Fruit fly (Drosophila melanogaster) whole organism, pupa: Measurements from ENCODE around the gene CG13937.

Experiments
- CG10348 ChIP-seq: fragments of 200-800 bp; sonication (Bioruptor generic); IDR thresholded peaks from 2 replicates; pipeline ENCODE4 v1.3.6; 2022; ENCODE audit warnings: missing biosample characterization, missing genetic modification characterization
- CG12605 ChIP-seq: fragments of 200-800 bp; sonication (Bioruptor generic); IDR thresholded peaks from 2 replicates; pipeline ENCODE4 v1.3.6; 2022; ENCODE audit warnings: missing biosample characterization, missing genetic modification characterization
- CG13204 ChIP-seq: fragments of 200-800 bp; sonication (Bioruptor generic); optimal IDR thresholded peaks from 2 replicates; lab custom pipeline; 2018; ENCODE audit warnings: missing biosample characterization, mild to moderate bottlenecking, missing genetic modification characterization, moderate library complexity
- CG14655 ChIP-seq: fragments of 200-800 bp; sonication (Bioruptor generic); optimal IDR thresholded peaks from 3 replicates; lab custom pipeline; 2017; ENCODE audit warnings: mild to moderate bottlenecking, missing biosample characterization, missing genetic modification reagents, missing genetic modification characterization
- CG15710 ChIP-seq: fragments of 200-800 bp; sonication (Bioruptor generic); optimal IDR thresholded peaks from 2 replicates; lab custom pipeline; 2018; ENCODE audit warnings: missing biosample characterization, mild to moderate bottlenecking, missing genetic modification characterization, moderate library complexity
- CG17806 ChIP-seq: fragments of 200-800 bp; sonication (Bioruptor generic); optimal IDR thresholded peaks from 2 replicates; lab custom pipeline; 2018; ENCODE audit warnings: missing biosample characterization, mild to moderate bottlenecking, missing genetic modification characterization, moderate library complexity
- CG32121 ChIP-seq: fragments of 200-800 bp; sonication (Bioruptor generic); IDR thresholded peaks from 2 replicates; pipeline ENCODE4 v1.3.6; 2022; ENCODE audit warnings: missing biosample characterization, missing genetic modification characterization
- CG34367 ChIP-seq: fragments of 200-800 bp; sonication (Bioruptor generic); optimal IDR thresholded peaks from 2 replicates; lab custom pipeline; 2018; ENCODE audit warnings: missing biosample characterization, mild to moderate bottlenecking, missing genetic modification characterization
- CG4496 ChIP-seq: fragments of 200-800 bp; sonication (Bioruptor generic); IDR thresholded peaks from 3 replicates; pipeline ENCODE4 v1.3.6; 2022; ENCODE audit warnings: missing biosample characterization, missing genetic modification characterization
- CG8159 ChIP-seq: fragments of 200-800 bp; sonication (Bioruptor generic); optimal IDR thresholded peaks from 3 replicates; lab custom pipeline; 2018; ENCODE audit warnings: missing biosample characterization, mild to moderate bottlenecking, missing genetic modification characterization, moderate library complexity
- CG8301 ChIP-seq: fragments of 200-800 bp; sonication (Bioruptor generic); optimal IDR thresholded peaks from 2 replicates; lab custom pipeline; 2018; ENCODE audit warnings: missing biosample characterization, mild to moderate bottlenecking, missing genetic modification characterization
- CG9948 ChIP-seq: fragments of 200-800 bp; sonication (Bioruptor generic); optimal IDR thresholded peaks from 2 replicates; lab custom pipeline; 2018; ENCODE audit warnings: missing biosample characterization, mild to moderate bottlenecking, missing genetic modification characterization, moderate library complexity
- D1 ChIP-seq: fragments of 200-800 bp; sonication (Bioruptor generic); optimal IDR thresholded peaks from 2 replicates; lab custom pipeline; 2018; ENCODE audit warnings: missing biosample characterization, mild to moderate bottlenecking, missing genetic modification characterization, moderate library complexity
- EcR ChIP-seq: fragments of 200-800 bp; sonication (Bioruptor generic); optimal IDR thresholded peaks from 3 replicates; lab custom pipeline; 2019; ENCODE audit warnings: missing biosample characterization, missing genetic modification characterization, mild to moderate bottlenecking, moderate library complexity, missing genetic modification reagents
- Ets98B ChIP-seq: fragments of 200-800 bp; sonication (Bioruptor generic); IDR thresholded peaks from 2 replicates; pipeline ENCODE4 v1.3.6; 2022; ENCODE audit warnings: missing biosample characterization, missing genetic modification characterization
- Pif1A ChIP-seq: fragments of 200-800 bp; sonication (Bioruptor generic); optimal IDR thresholded peaks from 3 replicates; lab custom pipeline; 2016; ENCODE audit warnings: missing biosample characterization, missing genetic modification characterization
- Pif1B ChIP-seq: fragments of 200-800 bp; sonication (Bioruptor generic); optimal IDR thresholded peaks from 3 replicates; lab custom pipeline; 2016; ENCODE audit warnings: missing biosample characterization, missing genetic modification characterization
- Snoo ChIP-seq: fragments of 200-800 bp; sonication (Bioruptor generic); optimal IDR thresholded peaks from 3 replicates; lab custom pipeline; 2017; ENCODE audit warnings: missing biosample characterization, mild to moderate bottlenecking, missing genetic modification characterization, inconsistent platforms
- fd96Ca ChIP-seq: fragments of 200-800 bp; sonication (Bioruptor generic); IDR thresholded peaks from 3 replicates; pipeline ENCODE4 v1.3.6; 2022; ENCODE audit warnings: missing biosample characterization, missing genetic modification characterization
- gl ChIP-seq: fragments of 200-800 bp; sonication (Bioruptor generic); optimal IDR thresholded peaks from 2 replicates; lab custom pipeline; 2018; ENCODE audit warnings: missing biosample characterization, mild to moderate bottlenecking, missing genetic modification characterization
- rn ChIP-seq: fragments of 200-800 bp; sonication (Bioruptor generic); IDR thresholded peaks from 2 replicates; pipeline ENCODE4 v1.3.6; 2022; ENCODE audit warnings: missing biosample characterization, missing genetic modification characterization

CG13937 gene

DNA sequence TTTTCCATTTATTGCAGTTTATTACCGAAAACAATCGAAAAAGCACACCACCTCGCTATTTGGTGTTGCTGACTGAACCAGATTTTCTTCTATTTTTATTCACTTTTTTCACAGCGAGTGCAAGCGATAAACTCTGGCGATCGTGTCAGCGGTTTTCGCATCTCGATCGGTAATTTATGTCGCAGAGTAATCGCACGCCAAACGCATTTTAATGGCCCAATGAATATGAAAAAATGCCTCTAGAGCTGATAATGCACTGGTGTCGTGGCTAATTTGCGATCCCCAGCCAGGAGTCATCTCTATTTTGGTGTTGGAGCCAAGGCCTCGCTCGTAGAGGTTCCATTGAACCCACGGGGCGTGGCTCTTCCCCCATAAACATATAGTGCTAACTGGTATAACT, 29.6 kb downstream of the CG13937 start:
- TF ChIP-seq EcR (GFP tag; lab: Kevin White, UChicago) (peak; percentile 25), CG14655 (GFP tag; lab: Kevin White, UChicago) (no peak)

DNA sequence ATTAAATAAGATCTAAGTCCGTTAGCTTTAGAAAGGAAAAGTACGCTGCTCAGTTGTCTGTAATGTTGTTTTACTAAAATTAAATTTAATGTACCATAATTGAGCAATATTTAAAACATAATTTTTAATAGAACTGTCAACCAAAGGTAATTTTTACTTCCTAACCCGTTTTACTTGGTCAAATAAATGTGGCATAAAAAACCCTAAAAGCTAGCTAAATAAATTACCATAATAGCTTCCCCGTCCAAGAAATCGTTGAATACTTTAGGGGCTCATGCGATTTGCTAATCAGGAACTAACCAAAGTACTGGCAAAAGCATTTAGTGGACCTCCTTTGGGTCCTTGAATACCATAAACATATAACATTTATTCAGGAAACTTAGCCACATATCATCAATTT, 32.3 kb downstream of the CG13937 start:
- no peak for TF ChIP-seq CG8301
- TF ChIP-seq Pif1B: no peak
- TF ChIP-seq CG13204 (GFP tag; lab: Kevin White, UChicago): no peak
- TF ChIP-seq fd96Ca: no peak
- TF ChIP-seq Snoo (tag; lab: Kevin White, UChicago): no peak
- no peak for TF ChIP-seq CG17806 (tag; lab: Kevin White, UChicago)
- TF ChIP-seq D1: no peak
- TF ChIP-seq EcR (GFP tag; lab: Kevin White, UChicago): no peak
- no peak for TF ChIP-seq rn (GFP tag; lab: Robert Waterston, UW)
- TF ChIP-seq CG14655 (GFP tag; lab: Kevin White, UChicago): no peak
- TF ChIP-seq CG8159: no peak
- TF ChIP-seq CG4496: no peak
- TF ChIP-seq CG12605 (GFP tag; lab: Robert Waterston, UW): no peak
- TF ChIP-seq Pif1A: no peak
- TF ChIP-seq CG10348 (GFP tag; lab: Robert Waterston, UW): no peak
- TF ChIP-seq Ets98B (GFP tag; lab: Robert Waterston, UW): no peak
- TF ChIP-seq CG9948 (tag; lab: Kevin White, UChicago): no peak

DNA sequence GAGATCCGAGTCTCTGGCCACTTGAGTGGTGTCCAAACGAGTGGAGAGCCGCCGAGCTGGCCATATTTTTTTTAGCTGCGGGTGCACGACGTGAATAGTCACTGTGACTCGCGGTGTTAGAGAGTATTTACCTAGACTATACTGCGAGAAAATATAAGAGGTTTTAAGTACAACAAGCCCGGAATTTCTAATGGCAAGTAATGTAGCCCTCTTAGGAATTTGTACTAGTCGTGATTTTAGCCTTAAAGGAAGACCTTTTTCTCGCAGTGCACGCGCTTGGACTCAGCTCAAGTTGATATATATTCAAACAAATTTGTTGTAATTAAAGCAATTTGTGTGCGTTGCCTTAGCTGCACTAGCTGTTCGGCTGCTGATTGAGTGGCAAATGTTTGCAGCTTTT, 38.2 kb downstream of the CG13937 start:
- TF ChIP-seq CG17806 (tag; lab: Kevin White, UChicago) (no peak), CG4496 (peak; percentile 86), CG8159 (no peak), CG14655 (GFP tag; lab: Kevin White, UChicago) (peak; percentile 47), CG10348 (GFP tag; lab: Robert Waterston, UW) (0 out of 2 replicates have a peak, but pooled peaks have one; percentile 36), Snoo (tag; lab: Kevin White, UChicago) (no peak), CG32121 (GFP tag; lab: Robert Waterston, UW) (peak; percentile 89), Pif1B (no peak), CG15710 (tag; lab: Kevin White, UChicago) (no peak), gl (tag; lab: Kevin White, UChicago) (no peak), CG8301 (peak; percentile 57), Ets98B (GFP tag; lab: Robert Waterston, UW) (peak; percentile 88), D1 (no peak), rn (GFP tag; lab: Robert Waterston, UW) (peak; percentile 59; the same call in 1 of the 2 replicates), CG9948 (tag; lab: Kevin White, UChicago) (no peak), fd96Ca (peak; percentile 86), EcR (GFP tag; lab: Kevin White, UChicago) (no peak), CG12605 (GFP tag; lab: Robert Waterston, UW) (peak; percentile 32; the same call in 1 of the 2 replicates), Pif1A (no peak)

DNA sequence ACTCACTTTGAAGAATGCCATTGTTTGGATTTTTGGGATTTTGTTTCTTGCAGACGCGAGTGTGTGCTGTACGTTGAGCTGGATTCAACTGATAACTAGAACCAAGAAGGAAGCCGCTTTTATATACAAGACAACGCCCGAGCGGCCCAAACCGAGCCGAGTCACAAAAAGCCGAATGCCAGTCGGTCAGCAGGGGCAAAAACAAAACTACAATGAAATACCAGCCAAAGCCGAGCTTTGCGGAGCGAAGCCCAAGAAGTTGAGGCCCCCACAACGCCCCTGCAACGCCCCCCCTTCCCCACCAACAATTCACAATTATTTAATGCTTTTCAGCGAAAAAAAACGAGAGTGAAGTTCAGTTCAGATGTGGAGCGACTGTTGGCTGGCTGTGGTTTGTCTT, 40.9 kb downstream of the CG13937 start, which contains the start of gene Cpr62Bc:
Gene Cpr62Bc (minus strand): TSS at position 101 of the 400 bp plus-strand sequence.
- TF ChIP-seq gl (tag; lab: Kevin White, UChicago): peak; percentile 12
- TF ChIP-seq EcR (GFP tag; lab: Kevin White, UChicago): no peak

DNA sequence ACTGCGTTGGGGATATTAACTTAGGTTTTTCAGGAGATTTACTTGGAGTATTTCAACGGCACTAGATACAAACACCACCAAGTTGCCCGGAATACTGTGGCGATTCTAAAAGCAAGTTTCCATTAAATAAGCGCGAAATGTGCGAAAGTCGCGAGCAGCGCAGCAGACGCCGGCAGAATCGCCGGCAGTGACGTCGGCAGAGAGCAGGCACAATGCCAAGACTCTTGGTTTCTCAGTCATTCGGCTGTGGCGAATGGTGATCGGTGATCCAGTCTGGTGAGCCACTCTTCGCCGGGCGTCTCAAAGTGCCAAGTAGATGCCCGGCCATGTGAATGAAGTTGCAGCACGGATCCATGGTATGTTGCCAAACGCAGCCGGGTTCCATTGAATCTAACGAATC, 47.8 kb downstream of the CG13937 start, which contains the start of gene Cpr62Bb:
Gene Cpr62Bb (minus strand): TSS at position 101 of the 400 bp plus-strand sequence.
- TF ChIP-seq D1: no peak
- no peak for TF ChIP-seq CG13204 (GFP tag; lab: Kevin White, UChicago)
- no peak for TF ChIP-seq rn (GFP tag; lab: Robert Waterston, UW)
- no peak for TF ChIP-seq CG17806 (tag; lab: Kevin White, UChicago)
- TF ChIP-seq CG9948 (tag; lab: Kevin White, UChicago): no peak
- TF ChIP-seq CG8301: no peak
- TF ChIP-seq fd96Ca: no peak
- TF ChIP-seq CG34367: no peak
- TF ChIP-seq, all 21 proteins: peak for 0

DNA sequence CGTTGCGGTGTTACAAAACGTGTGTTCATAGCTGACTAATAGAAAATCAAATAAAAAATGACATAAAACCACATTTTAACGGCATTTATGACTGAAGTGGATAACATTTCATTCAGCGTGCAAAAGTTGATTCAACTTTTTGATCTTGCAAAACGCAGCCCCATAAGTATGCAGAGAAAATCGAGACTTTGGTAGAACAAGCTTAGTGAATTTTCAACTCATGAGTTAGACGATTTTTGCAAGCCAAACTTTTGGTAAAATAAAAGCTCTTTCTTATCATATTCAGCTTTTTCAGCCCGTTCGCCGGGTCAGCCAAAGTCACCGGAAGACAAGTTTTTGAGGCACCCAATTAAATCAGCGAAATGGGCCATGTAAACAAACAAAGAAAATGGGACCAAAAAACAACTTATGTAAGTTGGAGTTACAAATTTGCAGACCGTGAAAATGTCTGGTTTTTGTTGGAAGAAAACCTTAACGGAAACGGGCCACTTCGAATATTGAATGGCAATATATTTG, 51.0 kb downstream of the CG13937 start, which contains the start of gene Cpr62Ba:
Gene Cpr62Ba (minus strand): TSS at position 31 of the 516 bp plus-strand sequence.
- TF ChIP-seq CG10348 (GFP tag; lab: Robert Waterston, UW) (no peak), EcR (GFP tag; lab: Kevin White, UChicago) (peak; percentile 26), CG8301 (no peak), CG4496 (no peak), CG15710 (tag; lab: Kevin White, UChicago) (no peak)
- TF ChIP-seq, all 21 proteins: peak for 1

DNA sequence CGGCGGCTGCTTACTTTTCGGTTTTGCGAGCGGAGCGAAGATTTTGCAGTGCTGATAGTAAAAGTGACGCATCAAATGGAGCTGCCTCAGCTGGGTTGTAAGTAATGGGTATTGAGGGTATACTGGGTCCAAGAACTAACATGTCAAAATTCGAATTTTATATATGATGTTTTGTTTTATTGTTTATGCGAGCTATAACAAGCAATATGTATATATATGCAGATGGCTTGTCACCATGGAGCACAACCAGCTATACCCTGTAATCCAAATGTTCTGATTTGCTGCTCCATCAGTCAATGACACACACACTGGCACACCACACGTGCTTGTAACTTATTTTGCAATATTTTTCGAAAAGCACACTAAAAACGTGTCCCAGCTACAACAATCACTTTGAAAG, 53.3 kb downstream of the CG13937 start:
- TF ChIP-seq CG34367: peak; percentile 60
- peak; percentile 75 for TF ChIP-seq Pif1A
- TF ChIP-seq Ets98B (GFP tag; lab: Robert Waterston, UW): peak; percentile 78
- peak; percentile 48 for TF ChIP-seq CG17806 (tag; lab: Kevin White, UChicago)
- peak; percentile 40 for TF ChIP-seq CG15710 (tag; lab: Kevin White, UChicago)
- TF ChIP-seq Pif1B: peak; percentile 66
- TF ChIP-seq CG8301: peak; percentile 66
- TF ChIP-seq CG13204 (GFP tag; lab: Kevin White, UChicago): peak; percentile 16
- no peak for TF ChIP-seq EcR (GFP tag; lab: Kevin White, UChicago)
- peak; percentile 74 for TF ChIP-seq CG12605 (GFP tag; lab: Robert Waterston, UW)
- no peak for TF ChIP-seq CG10348 (GFP tag; lab: Robert Waterston, UW)
- TF ChIP-seq rn (GFP tag; lab: Robert Waterston, UW): no peak
- TF ChIP-seq gl (tag; lab: Kevin White, UChicago): no peak
- peak; percentile 77 for TF ChIP-seq CG14655 (GFP tag; lab: Kevin White, UChicago)
- TF ChIP-seq fd96Ca: peak; percentile 82
- TF ChIP-seq Snoo (tag; lab: Kevin White, UChicago): peak; percentile 56
- TF ChIP-seq CG9948 (tag; lab: Kevin White, UChicago): peak; percentile 56
- TF ChIP-seq CG8159: peak; percentile 17
- peak; percentile 81 for TF ChIP-seq CG32121 (GFP tag; lab: Robert Waterston, UW)
- no peak for TF ChIP-seq D1
- peak; percentile 89 for TF ChIP-seq CG4496
